Fruit fly (Drosophila melanogaster) whole organism, embryonic: ENCODE data around the gene beta4GalNAcTB.
A peak's percentile ranks its signal among the peaks of the same experiment; 100 is the strongest.

Experiments used
- Blimp-1 ChIP-seq: fragments of 200-800 bp; sonication (Bioruptor generic); optimal IDR thresholded peaks from 3 replicates; lab custom pipeline; 2018; ENCODE audit warnings: missing biosample characterization, missing genetic modification characterization, mild to moderate bottlenecking, moderate library complexity, missing genetic modification reagents
- CG11093 ChIP-seq: fragments of 200-800 bp; sonication (Bioruptor generic); IDR thresholded peaks from 3 replicates; pipeline ENCODE4 v1.3.6; 2022; ENCODE audit warnings: missing biosample characterization, missing genetic modification characterization
- CG11247 ChIP-seq: fragments of 200-800 bp; sonication (Bioruptor generic); IDR thresholded peaks from 2 replicates; pipeline ENCODE4 v1.3.6; 2022; ENCODE audit warnings: missing biosample characterization, missing genetic modification characterization
- CG11398 ChIP-seq: fragments of 200-800 bp; sonication (Bioruptor generic); optimal IDR thresholded peaks from 2 replicates; lab custom pipeline; 2016; ENCODE audit warnings: missing biosample characterization, missing genetic modification characterization
- CG11456 ChIP-seq: fragments of 200-800 bp; sonication (Bioruptor generic); IDR thresholded peaks from 3 replicates; pipeline ENCODE4 v1.3.6; 2022; ENCODE audit warnings: missing biosample characterization, missing genetic modification characterization
- CG12391 ChIP-seq: fragments of 200-800 bp; sonication (Bioruptor generic); optimal IDR thresholded peaks from 3 replicates; lab custom pipeline; 2018; ENCODE audit warnings: missing biosample characterization, mild to moderate bottlenecking, missing genetic modification characterization, moderate library complexity
- CG15601 ChIP-seq: fragments of 200-800 bp; sonication (Bioruptor generic); optimal IDR thresholded peaks from 3 replicates; lab custom pipeline; 2019; ENCODE audit warnings: missing biosample characterization, mild to moderate bottlenecking, missing genetic modification characterization, moderate library complexity
- CG16815 ChIP-seq: fragments of 200-800 bp; sonication (Bioruptor generic); optimal IDR thresholded peaks from 3 replicates; lab custom pipeline; 2017; ENCODE audit warnings: missing biosample characterization, mild to moderate bottlenecking, missing genetic modification characterization
- CG17829 ChIP-seq: fragments of 200-800 bp; optimal IDR thresholded peaks from 2 replicates; lab custom pipeline; 2019; ENCODE audit warnings: missing biosample characterization, mild to moderate bottlenecking, missing genetic modification characterization, moderate library complexity
- CG2875 ChIP-seq: fragments of 200-800 bp; sonication (Bioruptor generic); optimal IDR thresholded peaks from 2 replicates; lab custom pipeline; 2017; ENCODE audit warnings: missing biosample characterization, mild to moderate bottlenecking, missing genetic modification characterization, missing genetic modification reagents
- CG4854 ChIP-seq: fragments of 200-800 bp; sonication (Bioruptor generic); optimal IDR thresholded peaks from 2 replicates; lab custom pipeline; 2016; ENCODE audit warnings: missing biosample characterization, missing genetic modification characterization, inconsistent platforms
- CG5245 ChIP-seq: fragments of 200-800 bp; sonication (Bioruptor generic); optimal IDR thresholded peaks from 3 replicates; lab custom pipeline; 2016; ENCODE audit warnings: missing biosample characterization, missing genetic modification characterization
- CG6175 ChIP-seq: fragments of 200-800 bp; sonication (Bioruptor generic); IDR thresholded peaks from 3 replicates; pipeline ENCODE4 v1.3.6; 2022; ENCODE audit warnings: missing biosample characterization, missing genetic modification characterization
- CG6272 ChIP-seq: fragments of 200-800 bp; sonication (Bioruptor generic); IDR thresholded peaks from 2 replicates; pipeline ENCODE4 v1.3.6; 2022; ENCODE audit warnings: missing biosample characterization, missing genetic modification characterization
- CG7271 ChIP-seq: fragments of 200-800 bp; sonication (Bioruptor generic); optimal IDR thresholded peaks from 2 replicates; lab custom pipeline; 2018; ENCODE audit warnings: missing biosample characterization, mild to moderate bottlenecking, missing genetic modification characterization, moderate library complexity
- CG9437 ChIP-seq: fragments of 200-800 bp; sonication (Bioruptor generic); optimal IDR thresholded peaks from 2 replicates; lab custom pipeline; 2018; ENCODE audit warnings: missing biosample characterization, mild to moderate bottlenecking, missing genetic modification characterization
- CG9817 ChIP-seq: fragments of 200-800 bp; sonication (Bioruptor generic); optimal IDR thresholded peaks from 2 replicates; lab custom pipeline; 2018; ENCODE audit warnings: missing biosample characterization, mild to moderate bottlenecking, missing genetic modification characterization, moderate library complexity
- CG9876 ChIP-seq: fragments of 200-800 bp; sonication (Bioruptor generic); optimal IDR thresholded peaks from 2 replicates; lab custom pipeline; 2016; ENCODE audit warnings: missing biosample characterization, missing genetic modification characterization
- Doc3 ChIP-seq: fragments of 200-800 bp; sonication (Bioruptor generic); IDR thresholded peaks from 3 replicates; pipeline ENCODE4 v1.3.6; 2022; ENCODE audit warnings: missing biosample characterization, missing genetic modification characterization; ENCODE audit not compliant: partially characterized antibody
- E2f1 ChIP-seq: fragments of 200-800 bp; sonication (Bioruptor generic); IDR thresholded peaks from 2 replicates; pipeline ENCODE4 v1.3.6; 2022; ENCODE audit warnings: missing biosample characterization, missing genetic modification characterization
- Ets97D ChIP-seq: fragments of 200-800 bp; sonication (Bioruptor generic); optimal IDR thresholded peaks from 3 replicates; lab custom pipeline; 2016; ENCODE audit warnings: missing biosample characterization, missing genetic modification characterization
- Gug ChIP-seq: fragments of 200-800 bp; sonication (Bioruptor generic); IDR thresholded peaks from 4 replicates; pipeline ENCODE4 v1.3.6; 2022; ENCODE audit warnings: missing biosample characterization, missing genetic modification characterization
- HmgD ChIP-seq: fragments of 200-800 bp; sonication (Bioruptor generic); optimal IDR thresholded peaks from 3 replicates; lab custom pipeline; 2016; ENCODE audit warnings: missing biosample characterization, missing genetic modification characterization
- Hr39 ChIP-seq: fragments of >200 bp; optimal IDR thresholded peaks from 2 replicates; lab custom pipeline; 2017
- MTF-1 ChIP-seq: fragments of 200-800 bp; sonication (Bioruptor generic); optimal IDR thresholded peaks from 2 replicates; lab custom pipeline; 2018; ENCODE audit warnings: missing biosample characterization, mild to moderate bottlenecking, missing genetic modification characterization, borderline replicate concordance
- Mes4 ChIP-seq: fragments of 200-800 bp; sonication (Bioruptor generic); optimal IDR thresholded peaks from 2 replicates; lab custom pipeline; 2016; ENCODE audit warnings: missing biosample characterization, missing genetic modification characterization
- Oli ChIP-seq: fragments of 200-800 bp; sonication (Bioruptor generic); optimal IDR thresholded peaks from 2 replicates; lab custom pipeline; 2018; ENCODE audit warnings: missing biosample characterization, mild to moderate bottlenecking, missing genetic modification characterization, moderate library complexity
- Sox100B ChIP-seq: fragments of 200-800 bp; sonication (Bioruptor generic); optimal IDR thresholded peaks from 3 replicates; lab custom pipeline; 2018; ENCODE audit warnings: missing biosample characterization, mild to moderate bottlenecking, missing genetic modification characterization
- cas ChIP-seq: fragments of 200-800 bp; sonication (Bioruptor generic); IDR thresholded peaks from 2 replicates; pipeline ENCODE4 v1.3.6; 2022; ENCODE audit warnings: missing biosample characterization, missing genetic modification characterization
- crc ChIP-seq: fragments of 200-800 bp; sonication (Bioruptor generic); optimal IDR thresholded peaks from 2 replicates; lab custom pipeline; 2016; ENCODE audit warnings: missing biosample characterization, missing genetic modification characterization
- cwo ChIP-seq: fragments of 200-800 bp; sonication (Bioruptor generic); optimal IDR thresholded peaks from 3 replicates; lab custom pipeline; 2017; ENCODE audit warnings: missing biosample characterization, missing genetic modification characterization, mild to moderate bottlenecking, moderate library complexity, missing genetic modification reagents
- da ChIP-seq: fragments of 200-800 bp; sonication (Bioruptor generic); optimal IDR thresholded peaks from 2 replicates; lab custom pipeline; 2016; ENCODE audit warnings: missing biosample characterization, missing genetic modification characterization
- gcm ChIP-seq: fragments of 200-800 bp; sonication (Bioruptor generic); optimal IDR thresholded peaks from 2 replicates; lab custom pipeline; 2019; ENCODE audit warnings: missing biosample characterization, mild to moderate bottlenecking, missing genetic modification characterization, moderate library complexity
- gsb-n ChIP-seq: fragments of 200-800 bp; sonication (Bioruptor generic); optimal IDR thresholded peaks from 3 replicates; lab custom pipeline; 2018; ENCODE audit warnings: missing biosample characterization, mild to moderate bottlenecking, missing genetic modification characterization
- jumu ChIP-seq: fragments of 200-800 bp; sonication (Bioruptor generic); optimal IDR thresholded peaks from 3 replicates; lab custom pipeline; 2016; ENCODE audit warnings: missing biosample characterization, missing genetic modification characterization
- lab ChIP-seq: fragments of 200-800 bp; sonication (Bioruptor generic); optimal IDR thresholded peaks from 3 replicates; lab custom pipeline; 2017; ENCODE audit warnings: missing biosample characterization, missing genetic modification characterization, mild to moderate bottlenecking, moderate library complexity, missing genetic modification reagents
- lilli ChIP-seq: fragments of 200-800 bp; sonication (Bioruptor generic); optimal IDR thresholded peaks from 3 replicates; lab custom pipeline; 2016; ENCODE audit warnings: missing biosample characterization, missing genetic modification characterization
- peb ChIP-seq: fragments of 200-800 bp; sonication (Bioruptor generic); IDR thresholded peaks from 2 replicates; pipeline ENCODE4 v1.3.6; 2022; ENCODE audit warnings: missing biosample characterization, missing genetic modification characterization
- pita ChIP-seq: fragments of 200-800 bp; sonication (Bioruptor generic); optimal IDR thresholded peaks from 2 replicates; lab custom pipeline; 2017; ENCODE audit warnings: missing biosample characterization, mild to moderate bottlenecking, missing genetic modification characterization
- psq ChIP-seq: fragments of 200-800 bp; sonication (Bioruptor generic); optimal IDR thresholded peaks from 2 replicates; lab custom pipeline; 2017; ENCODE audit warnings: missing biosample characterization, missing genetic modification characterization
- ro ChIP-seq: fragments of 200-800 bp; sonication (Bioruptor generic); IDR thresholded peaks from 2 replicates; pipeline ENCODE4 v1.3.6; 2022; ENCODE audit warnings: missing biosample characterization, missing genetic modification characterization
- sd ChIP-seq: fragments of 200-800 bp; sonication (Bioruptor generic); optimal IDR thresholded peaks from 3 replicates; lab custom pipeline; 2018; ENCODE audit warnings: missing biosample characterization, mild to moderate bottlenecking, missing genetic modification characterization, moderate library complexity
- stc ChIP-seq: fragments of 200-800 bp; sonication (Bioruptor generic); IDR thresholded peaks from 2 replicates; pipeline ENCODE4 v1.3.6; 2022; ENCODE audit warnings: missing biosample characterization, missing genetic modification characterization
- stwl ChIP-seq: fragments of 200-800 bp; sonication (Bioruptor generic); optimal IDR thresholded peaks from 3 replicates; lab custom pipeline; 2018; ENCODE audit warnings: missing biosample characterization, mild to moderate bottlenecking, missing genetic modification characterization, moderate library complexity
- sug ChIP-seq: fragments of 200-800 bp; optimal IDR thresholded peaks from 2 replicates; lab custom pipeline; 2019; ENCODE audit warnings: missing biosample characterization, mild to moderate bottlenecking, missing genetic modification characterization, moderate library complexity
- trem ChIP-seq: fragments of 200-800 bp; optimal IDR thresholded peaks from 3 replicates; lab custom pipeline; 2019; ENCODE audit warnings: missing biosample characterization, mild to moderate bottlenecking, missing genetic modification characterization, moderate library complexity
- tx ChIP-seq: fragments of 200-800 bp; sonication (Bioruptor generic); optimal IDR thresholded peaks from 2 replicates; lab custom pipeline; 2016; ENCODE audit warnings: missing biosample characterization, missing genetic modification characterization
- usp ChIP-seq: fragments of >200 bp; optimal IDR thresholded peaks from 2 replicates; lab custom pipeline; 2017; ENCODE audit warnings: missing biosample characterization, missing genetic modification characterization
- zen2 ChIP-seq: fragments of 200-800 bp; sonication (Bioruptor generic); IDR thresholded peaks from 3 replicates; pipeline ENCODE4 v1.3.6; 2022; ENCODE audit warnings: missing biosample characterization, missing genetic modification characterization; ENCODE audit not compliant: partially characterized antibody
- zf30C ChIP-seq: fragments of 200-800 bp; sonication (Bioruptor generic); optimal IDR thresholded peaks from 3 replicates; lab custom pipeline; 2018; ENCODE audit warnings: missing biosample characterization, mild to moderate bottlenecking, missing genetic modification characterization
- zfh2 ChIP-seq: fragments of 200-800 bp; sonication (Bioruptor generic); optimal IDR thresholded peaks from 2 replicates; lab custom pipeline; 2016; ENCODE audit warnings: missing biosample characterization, missing genetic modification characterization

Gene beta4GalNAcTB

DNA sequence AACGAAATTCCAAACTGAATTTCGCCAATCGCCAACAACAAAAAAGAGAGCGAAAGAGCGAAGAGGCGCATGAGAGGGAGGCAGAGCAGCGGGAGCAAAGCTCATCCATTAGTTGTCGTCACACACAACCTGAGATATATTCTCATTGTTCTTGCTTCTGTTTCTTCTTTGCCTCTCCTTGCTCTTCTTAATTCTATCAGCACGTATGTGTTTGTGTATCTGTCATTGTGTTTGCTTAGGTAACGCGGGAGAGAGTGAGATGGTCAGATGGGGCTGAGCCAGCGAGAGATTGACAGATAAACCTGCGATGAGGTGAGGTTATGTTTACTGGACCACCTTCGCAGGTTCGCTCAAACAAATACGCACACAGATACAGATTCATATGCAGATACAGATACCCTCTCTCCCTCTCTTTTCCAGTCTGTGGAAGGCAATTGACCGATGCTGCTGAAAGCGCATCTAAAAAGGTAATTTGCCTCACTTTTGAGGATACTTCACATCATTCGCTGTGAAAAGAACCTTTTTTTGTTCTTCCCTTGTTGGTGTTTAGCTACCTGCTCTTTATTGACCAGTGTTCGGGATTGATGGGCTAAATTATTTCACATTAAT, 40.3 kb upstream of the beta4GalNAcTB start (continued):
- TF ChIP-seq Mes4, result no peak
- no peak for TF ChIP-seq trem (tag; lab: Kevin White, UChicago)
- peak; percentile 32 for TF ChIP-seq sd (tag; lab: Kevin White, UChicago)
- TF ChIP-seq sug, result peak; percentile 77
- TF ChIP-seq Sox100B (GFP tag; lab: Kevin White, UChicago), result no peak
- TF ChIP-seq zfh2 (GFP tag; lab: Kevin White, UChicago), result no peak
- no peak for TF ChIP-seq CG6272 (GFP tag; lab: Robert Waterston, UW)
- TF ChIP-seq Doc3 (GFP tag; lab: Robert Waterston, UW), result no peak
- TF ChIP-seq Blimp-1 (GFP tag; lab: Kevin White, UChicago), result peak; percentile 29
- no peak for TF ChIP-seq E2f1
- TF ChIP-seq HmgD (GFP tag; lab: Kevin White, UChicago), result no peak
- TF ChIP-seq CG12391 (tag; lab: Kevin White, UChicago), result no peak
- no peak for TF ChIP-seq CG16815 (GFP tag; lab: Kevin White, UChicago)
- no peak for TF ChIP-seq CG7271 (tag; lab: Kevin White, UChicago)
- no peak for TF ChIP-seq stwl (tag; lab: Kevin White, UChicago)
- peak; percentile 10 for TF ChIP-seq lab (GFP tag; lab: Kevin White, UChicago)
- TF ChIP-seq Gug (GFP tag; lab: Robert Waterston, UW), result no peak
- no peak for TF ChIP-seq CG5245
- no peak for TF ChIP-seq usp (GFP tag; lab: Kevin White, UChicago)
- TF ChIP-seq Oli (tag; lab: Kevin White, UChicago), result no peak
- no peak for TF ChIP-seq jumu (GFP tag; lab: Kevin White, UChicago)
- TF ChIP-seq da (GFP tag; lab: Kevin White, UChicago), result no peak
- no peak for TF ChIP-seq CG9817 (tag; lab: Kevin White, UChicago)
- TF ChIP-seq CG4854 (GFP tag; lab: Kevin White, UChicago), result no peak
- no peak for TF ChIP-seq ro
- 0 out of 2 replicates have a peak, but pooled peaks have one; percentile 14 for TF ChIP-seq stc
- TF ChIP-seq CG11456 (GFP tag; lab: Robert Waterston, UW), result no peak
- TF ChIP-seq cas (GFP tag; lab: Robert Waterston, UW), result no peak
- no peak for TF ChIP-seq pita (GFP tag; lab: Kevin White, UChicago)
- no peak for TF ChIP-seq CG17829 (tag; lab: Kevin White, UChicago)
- TF ChIP-seq gcm, result peak; percentile 2
- no peak for TF ChIP-seq CG11093 (GFP tag; lab: Robert Waterston, UW)
- no peak for TF ChIP-seq crc (GFP tag; lab: Kevin White, UChicago)
- TF ChIP-seq lilli (GFP tag; lab: Kevin White, UChicago), result no peak
- no peak for TF ChIP-seq CG9437 (GFP tag; lab: Kevin White, UChicago)
- no peak for TF ChIP-seq CG11247 (GFP tag; lab: Robert Waterston, UW)
- no peak for TF ChIP-seq CG9876 (GFP tag; lab: Kevin White, UChicago)
- TF ChIP-seq Hr39 (lab: Kevin White, UChicago), result no peak
- TF ChIP-seq CG2875 (GFP tag; lab: Kevin White, UChicago), result peak; percentile 4
- no peak for TF ChIP-seq Ets97D (GFP tag; lab: Kevin White, UChicago)
- peak; percentile 5 for TF ChIP-seq CG15601
- TF ChIP-seq tx (GFP tag; lab: Kevin White, UChicago), result no peak
- TF ChIP-seq gsb-n (tag; lab: Kevin White, UChicago), result no peak
- TF ChIP-seq CG11398 (GFP tag; lab: Kevin White, UChicago), result no peak
- TF ChIP-seq CG6175, result no peak
- TF ChIP-seq zf30C (GFP tag; lab: Kevin White, UChicago), result no peak
- no peak for TF ChIP-seq peb (GFP tag; lab: Robert Waterston, UW)
- TF ChIP-seq cwo, result no peak
- TF ChIP-seq MTF-1 (GFP tag; lab: Kevin White, UChicago), result peak; percentile 0
- no peak for TF ChIP-seq zen2 (GFP tag; lab: Robert Waterston, UW)
- peak; percentile 26 for TF ChIP-seq psq (GFP tag; lab: Kevin White, UChicago)
